Worm (Caenorhabditis elegans) whole organism, L4 larva: Measurements from ENCODE around the gene abhd-5.1.

ENCODE experiments used
- aly-2 ChIP-seq: sonication (generic microtip); optimal IDR thresholded peaks from 2 replicates; lab custom pipeline; 2018; ENCODE audit warnings: missing biosample characterization, missing genetic modification characterization
- mdt-29 ChIP-seq: fragments of 200-800 bp; sonication (Bioruptor generic); IDR thresholded peaks from 2 replicates; pipeline ENCODE4 v1.3.6; 2022; ENCODE audit warnings: missing genetic modification reagents, missing genetic modification characterization, missing compliant biosample characterization
- nhr-10 ChIP-seq: fragments of 150-350 bp; optimal IDR thresholded peaks from 2 replicates; lab custom pipeline; 2014; ENCODE audit warnings: missing biosample characterization, missing genetic modification characterization
- nhr-77 ChIP-seq: fragments of 150-350 bp; optimal IDR thresholded peaks from 2 replicates; lab custom pipeline; 2014; ENCODE audit warnings: missing biosample characterization, missing genetic modification characterization
- unc-62 ChIP-seq, 3 experiments: fragments of 150-350 bp in 1 of 3; sonication (generic microtip); optimal IDR thresholded peaks in 2 of 3; peaks in 1 of 3; 1 replicate in 1 of 3; 2 replicates in 2 of 3; lab custom pipeline; 2014 to 2017; ENCODE audit warnings: missing biosample characterization in 3 of 3, missing genetic modification characterization in 3 of 3, missing genetic modification reagents in 3 of 3, missing genotype in 1 of 3

ce11 chrV:4868698-4869097 is 21.2 kb downstream of the abhd-5.1 start:
- no peak for TF ChIP-seq nhr-77 (tag; lab: Kevin White, UChicago)
- TF ChIP-seq mdt-29 (GFP tag; lab: Robert Waterston, UW), result no peak
- TF ChIP-seq nhr-10 (tag; lab: Kevin White, UChicago), result no peak
- no peak for TF ChIP-seq aly-2
- no peak for TF ChIP-seq unc-62 (GFP tag; optimal IDR thresholded peaks at IDR 0.05 in 1 of 2; lab: Kevin White, UChicago)
- no peak for TF ChIP-seq unc-62 (tag; optimal IDR thresholded peaks at IDR 0.05; lab: Kevin White, UChicago)
